Worm (Caenorhabditis elegans) whole organism, L4 larva: Measurements from ENCODE around the gene T19H12.3.

Experiments used
- D1046.2 ChIP-seq: fragments of 200-800 bp; sonication (Bioruptor generic); IDR thresholded peaks from 2 replicates; pipeline ENCODE4 v1.3.6; 2022; ENCODE audit warnings: missing genetic modification characterization, missing compliant biosample characterization
- F10B5.3 ChIP-seq: sonication (generic microtip); optimal IDR thresholded peaks from 2 replicates; lab custom pipeline; 2016; ENCODE audit warnings: mild to moderate bottlenecking, missing genetic modification characterization, missing compliant biosample characterization
- F26F4.8 ChIP-seq: fragments of 200-800 bp; sonication (Bioruptor generic); conservative IDR thresholded peaks from 2 replicates; pipeline ENCODE4 v1.3.6; 2022; ENCODE audit warnings: missing genetic modification characterization, missing compliant biosample characterization
- F37D6.2 ChIP-seq: sonication (generic microtip); optimal IDR thresholded peaks from 2 replicates; lab custom pipeline; 2016; ENCODE audit warnings: mild to moderate bottlenecking, missing genetic modification characterization, missing compliant biosample characterization
- F44E2.7 ChIP-seq: fragments of 200-800 bp; sonication (Bioruptor generic); IDR thresholded peaks from 2 replicates; pipeline ENCODE4 v2.1.2; 2022; ENCODE audit warnings: missing genetic modification characterization, missing compliant biosample characterization
- R02D3.7 ChIP-seq: fragments of 150-350 bp; sonication (generic microtip); optimal IDR thresholded peaks from 3 replicates; lab custom pipeline; 2014; ENCODE audit warnings: missing biosample characterization, missing genetic modification characterization
- T20F7.1 ChIP-seq: fragments of 200-800 bp; sonication (Bioruptor generic); optimal IDR thresholded peaks from 2 replicates; lab custom pipeline; 2018; ENCODE audit warnings: mild to moderate bottlenecking, missing genetic modification characterization, missing compliant biosample characterization
- T26A8.4 ChIP-seq: fragments of 200-800 bp; sonication (Bioruptor generic); IDR thresholded peaks from 2 replicates; pipeline ENCODE4 v1.3.6; 2022; ENCODE audit warnings: missing genetic modification characterization, missing compliant biosample characterization
- Y75B8A.6 ChIP-seq: fragments of 200-800 bp; sonication (Bioruptor generic); IDR thresholded peaks from 2 replicates; pipeline ENCODE4 v1.3.6; 2022; ENCODE audit warnings: missing genetic modification reagents, missing genetic modification characterization, missing compliant biosample characterization
- ZK546.5 ChIP-seq, 2 experiments: sonication (generic microtip); optimal IDR thresholded peaks; 2 replicates each; lab custom pipeline; 2017; ENCODE audit warnings: missing biosample characterization in 2 of 2, missing genetic modification characterization in 2 of 2
- ceh-28 ChIP-seq: fragments of 150-350 bp; optimal IDR thresholded peaks from 2 replicates; lab custom pipeline; 2014; ENCODE audit warnings: missing biosample characterization, missing genetic modification reagents, missing genetic modification characterization
- ceh-32 ChIP-seq: sonication (generic microtip); optimal IDR thresholded peaks from 2 replicates; lab custom pipeline; 2016; ENCODE audit warnings: mild to moderate bottlenecking, missing genetic modification characterization, missing compliant biosample characterization; ENCODE audit not compliant: poor library complexity
- ceh-82 ChIP-seq: sonication (generic microtip); optimal IDR thresholded peaks from 2 replicates; lab custom pipeline; 2017; ENCODE audit warnings: missing biosample characterization, missing genetic modification characterization
- daf-12 ChIP-seq: fragments of 150-350 bp; optimal IDR thresholded peaks from 2 replicates; lab custom pipeline; 2014; ENCODE audit warnings: missing biosample characterization, missing genetic modification reagents, missing genetic modification characterization
- daf-16 ChIP-seq, 3 experiments: sonication (generic microtip); optimal IDR thresholded peaks; 2 replicates each; lab custom pipeline; 2016 to 2017; ENCODE audit warnings: missing genetic modification characterization in 3 of 3, missing genetic modification reagents in 3 of 3, mild to moderate bottlenecking in 2 of 3, missing compliant biosample characterization in 2 of 3, missing biosample characterization in 1 of 3, moderate library complexity in 1 of 3
- daf-19 ChIP-seq: fragments of 200-800 bp; sonication (Bioruptor generic); conservative IDR thresholded peaks from 2 replicates; pipeline ENCODE4 v1.3.6; 2022; ENCODE audit warnings: missing genetic modification characterization, missing compliant biosample characterization
- daf-8 ChIP-seq: fragments of 200-800 bp; sonication (Bioruptor generic); IDR thresholded peaks from 2 replicates; pipeline ENCODE4 v1.3.6; 2022; ENCODE audit warnings: missing genetic modification characterization, missing compliant biosample characterization
- dmd-6 ChIP-seq: fragments of 200-800 bp; sonication (Bioruptor generic); IDR thresholded peaks from 2 replicates; pipeline ENCODE4 v1.3.6; 2022; ENCODE audit warnings: missing genetic modification reagents, missing genetic modification characterization, missing compliant biosample characterization
- dmd-8 ChIP-seq: fragments of 200-800 bp; sonication (Bioruptor generic); IDR thresholded peaks from 2 replicates; pipeline ENCODE4 v1.3.6; 2022; ENCODE audit warnings: missing genetic modification characterization, missing compliant biosample characterization
- dpl-1 ChIP-seq: fragments of 150-350 bp; optimal IDR thresholded peaks from 2 replicates; lab custom pipeline; 2014; ENCODE audit warnings: missing biosample characterization, missing genetic modification reagents, missing genetic modification characterization
- duxl-1 ChIP-seq: sonication (generic microtip); optimal IDR thresholded peaks from 2 replicates; lab custom pipeline; 2016; ENCODE audit warnings: mild to moderate bottlenecking, missing genetic modification characterization, moderate library complexity, missing compliant biosample characterization; ENCODE audit not compliant: poor library complexity
- dve-1 ChIP-seq: sonication (generic microtip); optimal IDR thresholded peaks from 2 replicates; lab custom pipeline; 2017; ENCODE audit warnings: antibody characterized with exemption, mild to moderate bottlenecking, missing genetic modification characterization, missing compliant biosample characterization; ENCODE audit not compliant: insufficient read depth
- fkh-10 ChIP-seq: fragments of 150-350 bp; optimal IDR thresholded peaks from 2 replicates; lab custom pipeline; 2014; ENCODE audit warnings: missing biosample characterization, missing genetic modification reagents, missing genetic modification characterization
- fos-1 ChIP-seq: fragments of 150-350 bp; optimal IDR thresholded peaks from 2 replicates; lab custom pipeline; 2014; ENCODE audit warnings: missing biosample characterization, missing genetic modification characterization
- hif-1 ChIP-seq, 2 experiments: sonication (generic microtip); optimal IDR thresholded peaks; 2 replicates each; lab custom pipeline; 2016 to 2017; ENCODE audit warnings: missing compliant biosample characterization in 2 of 2, missing genetic modification characterization in 2 of 2, missing genetic modification reagents in 2 of 2, missing genotype in 2 of 2, mild to moderate bottlenecking in 1 of 2
- hlh-11 ChIP-seq: fragments of 200-800 bp; sonication (Bioruptor generic); optimal IDR thresholded peaks from 2 replicates; lab custom pipeline; 2018; ENCODE audit warnings: mild to moderate bottlenecking, missing genetic modification characterization, missing compliant biosample characterization
- hlh-30 ChIP-seq: sonication (generic microtip); optimal IDR thresholded peaks from 2 replicates; lab custom pipeline; 2017; ENCODE audit warnings: antibody characterized with exemption, mild to moderate bottlenecking, missing genetic modification characterization, missing compliant biosample characterization; ENCODE audit not compliant: insufficient read depth
- lin-13 ChIP-seq: fragments of 150-350 bp; optimal IDR thresholded peaks from 2 replicates; lab custom pipeline; 2014; ENCODE audit warnings: missing biosample characterization, missing genetic modification reagents, missing genetic modification characterization
- lin-39 ChIP-seq: fragments of 150-350 bp; optimal IDR thresholded peaks from 2 replicates; lab custom pipeline; 2014; ENCODE audit warnings: missing biosample characterization, missing genetic modification reagents, missing genetic modification characterization
- lir-3 ChIP-seq: sonication (generic microtip); optimal IDR thresholded peaks from 2 replicates; lab custom pipeline; 2016; ENCODE audit warnings: mild to moderate bottlenecking, missing genetic modification characterization, missing compliant biosample characterization
- madf-9 ChIP-seq: fragments of 200-800 bp; sonication (Bioruptor generic); conservative IDR thresholded peaks from 2 replicates; pipeline ENCODE4 v1.3.6; 2022; ENCODE audit warnings: missing genetic modification reagents, missing genetic modification characterization, missing compliant biosample characterization
- mep-1 ChIP-seq: fragments of 150-350 bp; sonication (generic microtip); optimal IDR thresholded peaks from 3 replicates; lab custom pipeline; 2014; ENCODE audit warnings: missing biosample characterization, missing genetic modification characterization
- mes-2 ChIP-seq: sonication (generic microtip); optimal IDR thresholded peaks from 2 replicates; lab custom pipeline; 2016; ENCODE audit warnings: missing genotype, mild to moderate bottlenecking, missing genetic modification characterization, missing compliant biosample characterization; ENCODE audit not compliant: poor library complexity, severe bottlenecking
- mxl-3 ChIP-seq: fragments of 200-800 bp; sonication (Bioruptor generic); optimal IDR thresholded peaks from 2 replicates; lab custom pipeline; 2018; ENCODE audit warnings: mild to moderate bottlenecking, missing genetic modification characterization, missing compliant biosample characterization
- nhr-10 ChIP-seq: fragments of 150-350 bp; optimal IDR thresholded peaks from 2 replicates; lab custom pipeline; 2014; ENCODE audit warnings: missing biosample characterization, missing genetic modification characterization
- nhr-102 ChIP-seq: sonication (generic microtip); optimal IDR thresholded peaks from 2 replicates; lab custom pipeline; 2016; ENCODE audit warnings: mild to moderate bottlenecking, missing genetic modification characterization, moderate library complexity, missing compliant biosample characterization
- nhr-237 ChIP-seq: sonication (generic microtip); optimal IDR thresholded peaks from 2 replicates; lab custom pipeline; 2017; ENCODE audit warnings: missing biosample characterization, missing genetic modification characterization
- nhr-28 ChIP-seq: fragments of 150-350 bp; optimal IDR thresholded peaks from 2 replicates; lab custom pipeline; 2014; ENCODE audit warnings: missing biosample characterization, missing genetic modification characterization
- pha-4 ChIP-seq, 2 experiments: fragments of 150-350 bp in 1 of 2; fragments of 200-800 bp in 1 of 2; sonication (Bioruptor generic) in 1 of 2; IDR thresholded peaks in 1 of 2; optimal IDR thresholded peaks in 1 of 2; 2 replicates each; pipeline versions ENCODE4 v1.3.6 to Lab custom; 2014 to 2022; ENCODE audit warnings: missing genetic modification characterization in 2 of 2, missing genetic modification reagents in 2 of 2, missing biosample characterization in 1 of 2, missing compliant biosample characterization in 1 of 2
- pqm-1 ChIP-seq: sonication (generic microtip); optimal IDR thresholded peaks from 2 replicates; lab custom pipeline; 2017; ENCODE audit warnings: missing biosample characterization, missing genetic modification characterization
- rbr-2 ChIP-seq: sonication (generic microtip); optimal IDR thresholded peaks from 2 replicates; lab custom pipeline; 2016; ENCODE audit warnings: missing genotype, missing genetic modification characterization, missing compliant biosample characterization
- skn-1 ChIP-seq: fragments of 150-350 bp; optimal IDR thresholded peaks from 2 replicates; lab custom pipeline; 2014; ENCODE audit warnings: missing biosample characterization, missing genetic modification characterization
- snpc-4 ChIP-seq: fragments of 150-350 bp; optimal IDR thresholded peaks from 2 replicates; lab custom pipeline; 2014; ENCODE audit warnings: missing biosample characterization, missing genetic modification characterization
- spr-1 ChIP-seq: sonication (generic microtip); optimal IDR thresholded peaks from 2 replicates; lab custom pipeline; 2016; ENCODE audit warnings: mild to moderate bottlenecking, missing genetic modification characterization, missing compliant biosample characterization
- unc-62 ChIP-seq, 3 experiments: fragments of 150-350 bp in 1 of 3; sonication (generic microtip); optimal IDR thresholded peaks in 2 of 3; peaks in 1 of 3; 1 replicate in 1 of 3; 2 replicates in 2 of 3; lab custom pipeline; 2014 to 2017; ENCODE audit warnings: missing biosample characterization in 3 of 3, missing genetic modification characterization in 3 of 3, missing genetic modification reagents in 3 of 3, missing genotype in 1 of 3
- zfp-3 ChIP-seq: fragments of 200-800 bp; sonication (Bioruptor generic); conservative IDR thresholded peaks from 2 replicates; pipeline ENCODE4 v1.3.6; 2022; ENCODE audit warnings: missing genetic modification reagents, missing genetic modification characterization, missing compliant biosample characterization
- zip-2 ChIP-seq: fragments of 150-350 bp; optimal IDR thresholded peaks from 2 replicates; lab custom pipeline; 2014; ENCODE audit warnings: missing biosample characterization, missing genetic modification characterization
- ztf-7 ChIP-seq: fragments of 150-350 bp; optimal IDR thresholded peaks from 2 replicates; lab custom pipeline; 2014; ENCODE audit warnings: missing biosample characterization, missing genetic modification characterization

The T19H12.3 gene

DNA sequence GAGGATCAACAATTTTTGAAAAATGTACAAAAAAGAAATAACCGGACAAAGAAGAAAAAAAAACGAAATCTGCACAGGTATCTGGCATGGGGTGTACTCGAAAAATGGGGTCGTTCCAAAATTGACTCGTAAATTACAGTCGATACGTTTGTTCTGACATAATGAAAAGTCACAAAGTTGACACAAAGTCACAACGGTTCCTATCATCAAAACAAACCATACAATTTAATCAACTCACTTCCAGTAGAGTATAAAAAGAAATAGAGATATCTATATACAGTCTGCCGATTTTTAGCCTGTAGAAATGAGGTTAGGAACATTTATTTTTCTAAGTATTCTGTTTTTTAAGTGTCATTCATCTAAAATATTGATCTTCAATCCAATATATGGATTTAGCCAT lies 982 bp upstream of the T19H12.3 start, which contains the start of gene T19H12.12:
Gene T19H12.12 (plus strand): TSS at position 301 of the 400 bp plus-strand sequence.
- no peak for TF ChIP-seq ZK546.5 (tag; optimal IDR thresholded peaks at IDR 0.05; lab: Kevin White, UChicago)
- TF ChIP-seq unc-62 (GFP tag; optimal IDR thresholded peaks at IDR 0.05 in 1 of 2; lab: Kevin White, UChicago): no peak
- TF ChIP-seq unc-62 (tag; optimal IDR thresholded peaks at IDR 0.05; lab: Kevin White, UChicago): no peak
- no peak for TF ChIP-seq lir-3
- no peak for TF ChIP-seq F10B5.3 (tag; lab: Kevin White, UChicago)
- TF ChIP-seq ceh-82: no peak
- TF ChIP-seq, all 104 proteins: peak for 0

DNA sequence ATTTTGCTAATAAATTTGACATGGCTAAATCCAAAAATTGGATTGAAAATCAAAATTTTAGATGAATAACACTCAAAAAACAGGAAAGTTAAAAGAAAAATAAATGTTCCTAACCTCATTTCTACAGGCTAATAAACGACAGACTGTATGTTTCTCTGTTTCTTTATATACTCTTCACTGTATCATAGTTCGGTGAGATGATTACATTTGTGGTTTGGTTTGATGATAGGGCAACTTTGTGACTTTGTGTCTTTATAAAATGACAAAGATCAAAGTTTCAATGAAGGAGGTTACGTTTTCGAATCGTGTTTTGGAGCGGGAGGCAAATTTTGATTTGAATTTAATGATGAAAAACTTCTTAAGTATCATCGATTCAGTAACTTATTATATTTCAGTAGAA lies 4.0 kb downstream of the T19H12.3 start, which contains the start of gene ugt-12:
Gene ugt-12 (minus strand): TSS at position 153 of the 400 bp plus-strand sequence.
- no peak for TF ChIP-seq spr-1
- TF ChIP-seq ZK546.5 (tag; optimal IDR thresholded peaks at IDR 0.05; lab: Kevin White, UChicago): no peak
- no peak for TF ChIP-seq D1046.2 (GFP tag; lab: Robert Waterston, UW)
- TF ChIP-seq lin-13 (GFP tag; lab: Kevin White, UChicago): no peak
- TF ChIP-seq nhr-10 (tag; lab: Kevin White, UChicago): no peak
- no peak for TF ChIP-seq daf-8 (GFP tag; lab: Robert Waterston, UW)
- TF ChIP-seq snpc-4: no peak
- TF ChIP-seq Y75B8A.6 (GFP tag; lab: Robert Waterston, UW): no peak
- TF ChIP-seq pha-4 (GFP tag; IDR thresholded peaks at IDR 0.05; lab: Robert Waterston, UW): no peak
- no peak for TF ChIP-seq pha-4 (tag; optimal IDR thresholded peaks at IDR 0.05; lab: Kevin White, UChicago)
- TF ChIP-seq madf-9 (GFP tag; lab: Robert Waterston, UW): no peak
- TF ChIP-seq nhr-102 (tag; lab: Kevin White, UChicago): peak; percentile 28
- peak; percentile 60 for TF ChIP-seq dmd-6 (GFP tag; lab: Robert Waterston, UW)
- TF ChIP-seq mep-1 (tag; lab: Kevin White, UChicago): peak; percentile 18
- TF ChIP-seq zfp-3: no peak
- no peak for TF ChIP-seq T26A8.4 (GFP tag; lab: Robert Waterston, UW)
- TF ChIP-seq pqm-1 (tag; lab: Kevin White, UChicago): peak; percentile 71
- no peak for TF ChIP-seq dpl-1 (GFP tag; lab: Kevin White, UChicago)
- no peak for TF ChIP-seq duxl-1 (tag; lab: Kevin White, UChicago)
- TF ChIP-seq fkh-10 (GFP tag; lab: Kevin White, UChicago): no peak
- no peak for TF ChIP-seq zip-2 (tag; lab: Kevin White, UChicago)
- TF ChIP-seq daf-12 (tag; lab: Kevin White, UChicago): no peak
- TF ChIP-seq hlh-30 (tag; lab: Kevin White, UChicago): peak; percentile 18
- TF ChIP-seq ceh-32: no peak
- TF ChIP-seq ceh-82: no peak
- peak; percentile 93 for TF ChIP-seq nhr-28 (tag; lab: Kevin White, UChicago)
- TF ChIP-seq ztf-7 (tag; lab: Kevin White, UChicago): peak; percentile 57
- TF ChIP-seq F44E2.7 (GFP tag; lab: Robert Waterston, UW): no peak
- TF ChIP-seq hif-1 (tag; optimal IDR thresholded peaks at IDR 0.05; lab: Kevin White, UChicago): no peak
- no peak for TF ChIP-seq fos-1 (tag; lab: Kevin White, UChicago)
- no peak for TF ChIP-seq F37D6.2 (tag; lab: Kevin White, UChicago)
- TF ChIP-seq daf-19 (GFP tag; lab: Robert Waterston, UW): no peak
- no peak for TF ChIP-seq mes-2
- no peak for TF ChIP-seq daf-16 (GFP tag; optimal IDR thresholded peaks at IDR 0.05; lab: Kevin White, UChicago)
- peak; percentile 54 for TF ChIP-seq daf-16 (tag; optimal IDR thresholded peaks at IDR 0.05; lab: Kevin White, UChicago)
- no peak for TF ChIP-seq ceh-28 (tag; lab: Kevin White, UChicago)
- no peak for TF ChIP-seq rbr-2 (tag; lab: Kevin White, UChicago)
- no peak for TF ChIP-seq skn-1 (tag; lab: Kevin White, UChicago)
- no peak for TF ChIP-seq nhr-237
- TF ChIP-seq dmd-8: no peak
- TF ChIP-seq T20F7.1 (GFP tag; lab: Kevin White, UChicago): no peak
- TF ChIP-seq dve-1: peak; percentile 35
- no peak for TF ChIP-seq lin-39 (tag; lab: Kevin White, UChicago)
- no peak for TF ChIP-seq mxl-3
- peak; percentile 37 for TF ChIP-seq hlh-11
- no peak for TF ChIP-seq R02D3.7 (tag; lab: Kevin White, UChicago)
- TF ChIP-seq F26F4.8 (GFP tag; lab: Robert Waterston, UW): no peak
